Fruit fly (Drosophila melanogaster): Measurements from ENCODE around the gene CG11911.

DNA sequence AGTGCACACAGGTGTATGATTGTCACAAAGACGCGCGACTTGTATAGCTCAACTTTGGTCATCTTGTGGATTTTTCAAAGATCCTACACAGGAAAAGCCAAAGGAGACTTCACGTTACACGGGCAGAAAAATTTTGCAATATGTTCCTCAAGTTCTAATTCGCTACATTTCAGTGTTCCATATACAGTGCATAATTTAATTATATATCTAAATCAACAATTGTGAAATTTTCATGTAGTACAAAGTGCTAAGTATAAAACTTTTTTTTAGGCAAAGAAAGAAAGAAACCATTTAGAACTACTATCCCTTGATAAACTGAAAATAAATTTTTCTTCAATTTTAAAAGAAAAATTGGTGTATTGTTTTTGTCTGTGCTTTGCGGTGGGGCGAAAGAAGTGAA is 30.1 kb downstream of the CG11911 start:
- TF ChIP-seq CG6163 (GFP tag; IDR thresholded peaks at IDR 0.05), result no peak
- no peak for TF ChIP-seq CG16779 (tag; optimal IDR thresholded peaks at IDR 0.05)
- TF ChIP-seq CG32006 (GFP tag; optimal IDR thresholded peaks at IDR 0.05), result no peak
- no peak for TF ChIP-seq fd85E (GFP tag; optimal IDR thresholded peaks at IDR 0.05)
- no peak for TF ChIP-seq CG8632 (GFP tag; optimal IDR thresholded peaks at IDR 0.05)
- no peak for TF ChIP-seq CG7368 (GFP tag; optimal IDR thresholded peaks at IDR 0.05)
- no peak for TF ChIP-seq Gug (GFP tag; IDR thresholded peaks at IDR 0.05)
